Worm (Caenorhabditis elegans) whole organism, late embryonic: ENCODE measurements around the gene F23F1.5.
A peak's percentile ranks its signal among the peaks of the same experiment; 100 is the strongest.

Source experiments
- F13H6.1 ChIP-seq: sonication (generic microtip); optimal IDR thresholded peaks from 2 replicates; lab custom pipeline; 2016; ENCODE audit warnings: missing genetic modification characterization, missing compliant biosample characterization
- K02D7.2 ChIP-seq: sonication (generic microtip); optimal IDR thresholded peaks from 2 replicates; lab custom pipeline; 2017; ENCODE audit warnings: mild to moderate bottlenecking, missing genetic modification characterization, missing compliant biosample characterization
- T23F11.4 ChIP-seq: fragments of 200-800 bp; sonication (Bioruptor generic); optimal IDR thresholded peaks from 2 replicates; lab custom pipeline; 2018; ENCODE audit warnings: mild to moderate bottlenecking, missing genetic modification characterization, missing compliant biosample characterization
- ahr-1 ChIP-seq: sonication (generic microtip); optimal IDR thresholded peaks from 2 replicates; lab custom pipeline; 2016; ENCODE audit warnings: missing genetic modification characterization, missing compliant biosample characterization
- ama-1 ChIP-seq: fragments of 150-350 bp; optimal IDR thresholded peaks from 2 replicates; lab custom pipeline; 2014
- ceh-2 ChIP-seq: sonication (generic microtip); optimal IDR thresholded peaks from 2 replicates; lab custom pipeline; 2016; ENCODE audit warnings: missing genotype, missing genetic modification characterization, missing compliant biosample characterization
- ceh-22 ChIP-seq: sonication (generic microtip); optimal IDR thresholded peaks from 2 replicates; lab custom pipeline; 2017; ENCODE audit warnings: missing biosample characterization, missing genetic modification characterization
- ceh-24 ChIP-seq: sonication (generic microtip); optimal IDR thresholded peaks from 2 replicates; lab custom pipeline; 2016; ENCODE audit warnings: mild to moderate bottlenecking, missing genetic modification characterization, missing compliant biosample characterization
- ceh-34 ChIP-seq: sonication (generic microtip); optimal IDR thresholded peaks from 2 replicates; lab custom pipeline; 2016; ENCODE audit warnings: mild to moderate bottlenecking, missing genetic modification characterization, missing compliant biosample characterization
- ceh-45 ChIP-seq: fragments of 200-800 bp; sonication (Bioruptor generic); IDR thresholded peaks from 2 replicates; pipeline ENCODE4 v1.3.6; 2022; ENCODE audit warnings: missing genetic modification reagents, missing genetic modification characterization, missing compliant biosample characterization
- ceh-48 ChIP-seq: sonication (generic microtip); optimal IDR thresholded peaks from 2 replicates; lab custom pipeline; 2016; ENCODE audit warnings: missing genetic modification characterization, inconsistent platforms, missing compliant biosample characterization
- ceh-6 ChIP-seq: fragments of 200-800 bp; sonication (Bioruptor generic); optimal IDR thresholded peaks from 2 replicates; lab custom pipeline; 2018; ENCODE audit warnings: mild to moderate bottlenecking, missing genetic modification characterization, missing compliant biosample characterization
- ceh-9 ChIP-seq: sonication (generic microtip); optimal IDR thresholded peaks from 2 replicates; lab custom pipeline; 2016; ENCODE audit warnings: mild to moderate bottlenecking, missing genetic modification characterization, inconsistent platforms, missing compliant biosample characterization
- che-1 ChIP-seq: sonication (generic microtip); optimal IDR thresholded peaks from 2 replicates; lab custom pipeline; 2016; ENCODE audit warnings: mild to moderate bottlenecking, missing genetic modification characterization, missing compliant biosample characterization
- elt-4 ChIP-seq: sonication (generic microtip); optimal IDR thresholded peaks from 2 replicates; lab custom pipeline; 2016; ENCODE audit warnings: missing genetic modification characterization, missing compliant biosample characterization
- fax-1 ChIP-seq: sonication (generic microtip); optimal IDR thresholded peaks from 2 replicates; lab custom pipeline; 2016; ENCODE audit warnings: missing genotype, missing genetic modification characterization, missing compliant biosample characterization
- fkh-6 ChIP-seq: sonication (generic microtip); optimal IDR thresholded peaks from 2 replicates; lab custom pipeline; 2016; ENCODE audit warnings: missing genetic modification characterization, missing compliant biosample characterization
- hlh-13 ChIP-seq: fragments of 200-800 bp; sonication (Bioruptor generic); optimal IDR thresholded peaks from 2 replicates; lab custom pipeline; 2018; ENCODE audit warnings: mild to moderate bottlenecking, missing genetic modification characterization, missing compliant biosample characterization
- hlh-30 ChIP-seq: sonication (generic microtip); optimal IDR thresholded peaks from 2 replicates; lab custom pipeline; 2017; ENCODE audit warnings: antibody characterized with exemption, missing genetic modification characterization, missing compliant biosample characterization; ENCODE audit not compliant: insufficient read depth
- hlh-6 ChIP-seq: sonication (generic microtip); optimal IDR thresholded peaks from 2 replicates; lab custom pipeline; 2016; ENCODE audit warnings: missing genotype, missing genetic modification characterization, missing compliant biosample characterization
- hlh-8 ChIP-seq: sonication (generic microtip); optimal IDR thresholded peaks from 2 replicates; lab custom pipeline; 2016; ENCODE audit warnings: missing genotype, missing genetic modification characterization, missing compliant biosample characterization
- lim-6 ChIP-seq: sonication (generic microtip); optimal IDR thresholded peaks from 2 replicates; lab custom pipeline; 2016; ENCODE audit warnings: missing genetic modification characterization, missing compliant biosample characterization
- lin-11 ChIP-seq: fragments of 200-800 bp; sonication (Bioruptor generic); optimal IDR thresholded peaks from 2 replicates; lab custom pipeline; 2018; ENCODE audit warnings: mild to moderate bottlenecking, missing genetic modification characterization, missing compliant biosample characterization
- madf-2 ChIP-seq: sonication (generic microtip); optimal IDR thresholded peaks from 2 replicates; lab custom pipeline; 2017; ENCODE audit warnings: missing genetic modification characterization, missing compliant biosample characterization
- nfya-1 ChIP-seq: sonication (generic microtip); optimal IDR thresholded peaks from 2 replicates; lab custom pipeline; 2017; ENCODE audit warnings: missing genetic modification characterization, mild to moderate bottlenecking, missing compliant biosample characterization, antibody characterized with exemption, moderate library complexity
- nhr-232 ChIP-seq: sonication (generic microtip); optimal IDR thresholded peaks from 2 replicates; lab custom pipeline; 2016; ENCODE audit warnings: missing genetic modification characterization, missing compliant biosample characterization
- npax-4 ChIP-seq: sonication (generic microtip); optimal IDR thresholded peaks from 2 replicates; lab custom pipeline; 2016; ENCODE audit warnings: missing genetic modification characterization, missing compliant biosample characterization
- pag-3 ChIP-seq: sonication (generic microtip); optimal IDR thresholded peaks from 2 replicates; lab custom pipeline; 2016; ENCODE audit warnings: missing compliant biosample characterization, missing genetic modification characterization, borderline replicate concordance
- pat-9 ChIP-seq: fragments of 200-800 bp; sonication (Bioruptor generic); optimal IDR thresholded peaks from 2 replicates; lab custom pipeline; 2018; ENCODE audit warnings: mild to moderate bottlenecking, missing genetic modification characterization, moderate library complexity, missing compliant biosample characterization
- pax-1 ChIP-seq: fragments of 150-350 bp; optimal IDR thresholded peaks from 2 replicates; lab custom pipeline; 2014; ENCODE audit warnings: missing biosample characterization, missing genetic modification characterization
- ref-2 ChIP-seq: sonication (generic microtip); optimal IDR thresholded peaks from 2 replicates; lab custom pipeline; 2016; ENCODE audit warnings: missing genetic modification characterization, missing compliant biosample characterization
- rnt-1 ChIP-seq: sonication (generic microtip); optimal IDR thresholded peaks from 2 replicates; lab custom pipeline; 2016; ENCODE audit warnings: missing genetic modification characterization, missing compliant biosample characterization
- sox-2 ChIP-seq: fragments of 200-800 bp; sonication (Bioruptor generic); IDR thresholded peaks from 2 replicates; pipeline ENCODE4 v1.3.6; 2022; ENCODE audit warnings: missing genetic modification reagents, missing genetic modification characterization, missing compliant biosample characterization
- sox-4 ChIP-seq: sonication (generic microtip); optimal IDR thresholded peaks from 2 replicates; lab custom pipeline; 2017; ENCODE audit warnings: mild to moderate bottlenecking, missing genetic modification characterization, inconsistent platforms, missing compliant biosample characterization
- syd-9 ChIP-seq: sonication (generic microtip); optimal IDR thresholded peaks from 2 replicates; lab custom pipeline; 2016; ENCODE audit warnings: mild to moderate bottlenecking, missing genetic modification characterization, moderate library complexity, missing compliant biosample characterization
- tbx-2 ChIP-seq: sonication (generic microtip); optimal IDR thresholded peaks from 2 replicates; lab custom pipeline; 2016; ENCODE audit warnings: missing genetic modification characterization, missing compliant biosample characterization
- tbx-7 ChIP-seq: sonication (generic microtip); optimal IDR thresholded peaks from 2 replicates; lab custom pipeline; 2016; ENCODE audit warnings: missing genotype, missing genetic modification characterization, missing compliant biosample characterization
- ttx-3 ChIP-seq: sonication (generic microtip); optimal IDR thresholded peaks from 2 replicates; lab custom pipeline; 2016; ENCODE audit warnings: missing genetic modification reagents, missing genetic modification characterization, missing compliant biosample characterization
- unc-3 ChIP-seq, 2 experiments: fragments of 200-800 bp in 1 of 2; sonication (Bioruptor generic) in 1 of 2; sonication (generic microtip) in 1 of 2; conservative IDR thresholded peaks in 1 of 2; optimal IDR thresholded peaks in 1 of 2; 2 replicates each; pipeline versions ENCODE4 v1.3.6 to Lab custom; 2016 to 2022; ENCODE audit warnings: missing compliant biosample characterization in 2 of 2, missing genetic modification characterization in 2 of 2, missing genetic modification reagents in 1 of 2
- unc-42 ChIP-seq: sonication (generic microtip); optimal IDR thresholded peaks from 2 replicates; lab custom pipeline; 2016; ENCODE audit warnings: missing genotype, missing genetic modification characterization, missing compliant biosample characterization
- ztf-16 ChIP-seq: sonication (generic microtip); optimal IDR thresholded peaks from 2 replicates; lab custom pipeline; 2017; ENCODE audit warnings: missing genetic modification characterization, missing compliant biosample characterization

The F23F1.5 gene

DNA sequence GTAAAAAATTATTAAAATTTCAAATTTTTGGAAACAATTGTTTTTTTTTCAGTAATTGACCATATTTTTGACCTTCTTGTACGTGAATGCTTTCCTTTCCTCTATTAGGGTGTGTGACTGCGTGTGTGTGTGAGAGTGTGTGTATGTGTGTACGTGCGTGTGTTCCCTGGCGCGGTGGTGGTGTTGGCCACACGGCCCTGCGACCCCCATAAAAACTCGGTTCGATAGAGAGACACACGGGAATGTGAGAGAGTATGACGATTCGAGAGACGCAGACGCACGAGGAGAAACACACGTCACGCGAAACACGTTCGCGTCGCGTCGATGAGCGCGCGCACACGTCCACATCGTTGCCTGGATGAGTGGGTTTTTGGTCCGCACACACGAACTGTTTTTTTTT, 12.6 kb downstream of the F23F1.5 start (continued):
- TF ChIP-seq K02D7.2 (tag; lab: Kevin White, UChicago) (no peak), hlh-8 (tag; lab: Kevin White, UChicago) (no peak), tbx-2 (tag; lab: Kevin White, UChicago) (peak; percentile 54), npax-4 (no peak), T23F11.4 (GFP tag; lab: Kevin White, UChicago) (no peak), hlh-30 (tag; lab: Kevin White, UChicago) (peak; percentile 87), ahr-1 (tag; lab: Kevin White, UChicago) (no peak), fkh-6 (tag; lab: Kevin White, UChicago) (no peak), che-1 (tag; lab: Kevin White, UChicago) (no peak), hlh-13 (GFP tag; lab: Kevin White, UChicago) (no peak), rnt-1 (tag; lab: Kevin White, UChicago) (peak; percentile 74), pax-1 (no peak), ceh-34 (peak; percentile 16), sox-2 (GFP tag; lab: Robert Waterston, UW) (no peak), hlh-6 (tag; lab: Kevin White, UChicago) (no peak), ceh-9 (tag; lab: Kevin White, UChicago) (no peak), ceh-22 (tag; lab: Kevin White, UChicago) (no peak), ref-2 (tag; lab: Kevin White, UChicago) (peak; percentile 68), tbx-7 (no peak), ceh-48 (tag; lab: Kevin White, UChicago) (peak; percentile 44), madf-2 (tag; lab: Kevin White, UChicago) (peak; percentile 55), nhr-232 (tag; lab: Kevin White, UChicago) (no peak), ttx-3 (tag; lab: Kevin White, UChicago) (no peak), lin-11 (tag; lab: Kevin White, UChicago) (no peak), ama-1 (lab: Kevin White, UChicago) (no peak), pat-9 (tag; lab: Kevin White, UChicago) (no peak), fax-1 (tag; lab: Kevin White, UChicago) (no peak), F13H6.1 (tag; lab: Kevin White, UChicago) (no peak), sox-4 (tag; lab: Kevin White, UChicago) (peak; percentile 10)

DNA sequence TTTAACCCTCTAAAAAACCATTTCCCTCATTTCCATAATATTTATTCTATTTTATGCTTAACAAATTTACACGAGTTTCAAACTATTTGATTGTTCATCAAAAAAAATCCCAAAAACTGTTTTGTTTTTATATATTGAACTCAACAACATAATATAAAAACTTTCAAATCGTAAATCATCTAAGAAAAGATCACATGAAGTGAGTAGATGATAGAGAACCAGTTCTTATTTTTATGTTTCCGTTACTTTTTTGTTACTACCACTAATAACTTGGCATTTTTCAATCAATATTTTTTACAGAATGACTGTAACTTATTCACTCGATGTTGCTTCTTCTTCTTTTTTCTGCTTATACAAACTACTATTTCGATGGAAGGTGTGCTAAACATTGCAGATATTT, 18.7 kb downstream of the F23F1.5 start, which contains the start of gene best-3:
Gene best-3, plus strand, starts transcription at position 301 of the 400 bp plus-strand sequence.
- TF ChIP-seq sox-4 (tag; lab: Kevin White, UChicago) (no peak), ceh-2 (tag; lab: Kevin White, UChicago) (no peak), elt-4 (tag; lab: Kevin White, UChicago) (no peak), ceh-24 (tag; lab: Kevin White, UChicago) (no peak), F13H6.1 (tag; lab: Kevin White, UChicago) (no peak), nfya-1 (tag; lab: Kevin White, UChicago) (no peak), pag-3 (tag; lab: Kevin White, UChicago) (no peak), pat-9 (tag; lab: Kevin White, UChicago) (no peak), ahr-1 (tag; lab: Kevin White, UChicago) (no peak), tbx-7 (no peak), ceh-6 (GFP tag; lab: Kevin White, UChicago) (no peak), ceh-9 (tag; lab: Kevin White, UChicago) (no peak), unc-3 (GFP tag; conservative IDR thresholded peaks at IDR 0.05; lab: Robert Waterston, UW) (no peak), unc-3 (tag; optimal IDR thresholded peaks at IDR 0.05; lab: Kevin White, UChicago) (no peak), madf-2 (tag; lab: Kevin White, UChicago) (no peak)
- TF ChIP-seq, all 69 proteins: peak for 0

DNA sequence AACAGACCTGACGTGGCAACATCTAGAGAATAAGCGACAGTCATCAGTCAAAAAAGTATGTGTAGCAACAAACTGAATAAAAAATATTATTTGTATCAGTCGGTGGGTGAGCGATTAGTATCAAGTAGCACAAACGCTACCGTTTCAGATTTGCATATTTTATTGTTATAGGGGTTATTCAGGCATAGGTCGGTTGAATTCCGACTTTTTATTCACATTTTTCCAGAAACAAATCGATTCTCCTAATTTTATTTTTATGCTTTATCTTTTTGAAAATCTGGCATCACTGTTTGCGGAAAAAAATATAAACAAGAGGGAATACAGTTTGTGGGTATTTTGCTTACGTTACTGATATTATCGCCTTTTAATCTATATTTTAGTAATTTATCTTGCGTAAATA, 19.6 kb downstream of the F23F1.5 start, which contains the start of gene best-4:
Gene best-4, minus strand, starts transcription at position 101 of the 400 bp plus-strand sequence.
- no peak for TF ChIP-seq ztf-16 (tag; lab: Kevin White, UChicago)
- no peak for TF ChIP-seq pag-3 (tag; lab: Kevin White, UChicago)
- TF ChIP-seq lim-6 (tag; lab: Kevin White, UChicago), result no peak
- TF ChIP-seq fkh-6 (tag; lab: Kevin White, UChicago), result no peak
- no peak for TF ChIP-seq ceh-48 (tag; lab: Kevin White, UChicago)
- no peak for TF ChIP-seq ceh-45 (GFP tag; lab: Robert Waterston, UW)
- TF ChIP-seq syd-9 (tag; lab: Kevin White, UChicago), result no peak
- no peak for TF ChIP-seq F13H6.1 (tag; lab: Kevin White, UChicago)
- no peak for TF ChIP-seq unc-42
